Fruit fly (Drosophila melanogaster): ENCODE results near the gene CG10866.

The CG10866 gene

dm6 chr3L:3934110-3934509 lies 3.7 kb downstream of the CG10866 start:
- TF ChIP-seq Rel (GFP tag; optimal IDR thresholded peaks at IDR 0.05) (no peak), Rel (tag; optimal IDR thresholded peaks at IDR 0.05) (no peak), CrebA (GFP tag; optimal IDR thresholded peaks at IDR 0.05; ENCODE audit: borderline replicate concordance) (no peak), HLH106 (tag; optimal IDR thresholded peaks at IDR 0.05) (no peak), CG32264 (GFP tag; optimal IDR thresholded peaks at IDR 0.05) (no peak), br (GFP tag; optimal IDR thresholded peaks at IDR 0.05) (no peak), GATAd (GFP tag; optimal IDR thresholded peaks at IDR 0.05) (no peak), brk (GFP tag; optimal IDR thresholded peaks at IDR 0.05) (no peak), sage (GFP tag; optimal IDR thresholded peaks at IDR 0.05) (no peak), Hr83 (GFP tag; optimal IDR thresholded peaks at IDR 0.05; ENCODE audit: poor library complexity, severe bottlenecking) (no peak), Hnf4 (GFP tag; optimal IDR thresholded peaks at IDR 0.05) (no peak), Dif (GFP tag; optimal IDR thresholded peaks at IDR 0.05; ENCODE audit: partially characterized antibody) (no peak), dsf (GFP tag; optimal IDR thresholded peaks at IDR 0.05; ENCODE audit: borderline replicate concordance) (no peak), Abd-B (GFP tag; optimal IDR thresholded peaks at IDR 0.05) (no peak), Hr78 (GFP tag; optimal IDR thresholded peaks at IDR 0.05) (no peak), jim (GFP tag; optimal IDR thresholded peaks at IDR 0.05) (no peak), sv (GFP tag; optimal IDR thresholded peaks at IDR 0.05) (no peak), h (GFP tag; optimal IDR thresholded peaks at IDR 0.05) (no peak), ey (GFP tag; optimal IDR thresholded peaks at IDR 0.05) (no peak), Sp1 (GFP tag; optimal IDR thresholded peaks at IDR 0.05) (no peak)

dm6 chr3L:3933599-3933998 lies 4.2 kb downstream of the CG10866 start:
- TF ChIP-seq tai (GFP tag; optimal IDR thresholded peaks at IDR 0.05) (no peak), HLH106 (tag; optimal IDR thresholded peaks at IDR 0.05) (no peak), sage (GFP tag; optimal IDR thresholded peaks at IDR 0.05) (no peak), psq (GFP tag; optimal IDR thresholded peaks at IDR 0.05) (no peak), h (GFP tag; optimal IDR thresholded peaks at IDR 0.05) (no peak), jim (GFP tag; optimal IDR thresholded peaks at IDR 0.05) (no peak), Myc (optimal IDR thresholded peaks at IDR 0.05) (no peak), CG9705 (GFP tag; optimal IDR thresholded peaks at IDR 0.05) (no peak)

DNA sequence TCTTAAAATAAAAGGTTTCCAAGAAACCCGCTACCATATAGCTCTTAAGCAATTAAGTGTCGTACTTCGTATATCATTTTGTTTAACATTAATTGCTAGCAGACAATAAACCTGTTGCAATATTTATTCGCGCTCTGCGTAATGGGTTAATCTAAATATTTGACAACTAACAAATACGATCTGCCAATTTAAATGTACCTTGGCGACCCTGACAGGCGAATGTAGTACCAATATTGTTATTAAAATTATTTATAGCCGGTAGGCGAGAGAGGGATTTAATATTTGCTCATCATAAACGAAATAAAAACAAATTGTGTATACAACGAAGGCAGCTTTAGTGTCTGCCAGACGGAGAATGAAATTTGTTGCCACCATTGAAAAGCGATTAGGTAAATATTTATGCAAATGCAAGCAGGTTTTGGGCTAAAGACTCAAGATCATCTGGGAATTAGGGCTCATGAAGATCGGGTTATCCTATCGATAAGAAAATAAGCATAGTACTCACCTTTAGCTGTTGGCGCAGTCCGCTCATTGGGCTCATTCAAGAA lies 5.0 kb downstream of the CG10866 start:
- TF ChIP-seq CG32264 (GFP tag; optimal IDR thresholded peaks at IDR 0.05) (no peak), tai (GFP tag; optimal IDR thresholded peaks at IDR 0.05) (peak; percentile 10)

- no peak for TF ChIP-seq CG9705 (GFP tag; optimal IDR thresholded peaks at IDR 0.05)
- TF ChIP-seq sv (GFP tag; optimal IDR thresholded peaks at IDR 0.05): no peak
- TF ChIP-seq Dif (GFP tag; optimal IDR thresholded peaks at IDR 0.05; ENCODE audit: partially characterized antibody): no peak
- no peak for TF ChIP-seq Mio (GFP tag; optimal IDR thresholded peaks at IDR 0.05)
- TF ChIP-seq usp (GFP tag; optimal IDR thresholded peaks at IDR 0.05): no peak
- TF ChIP-seq Myc (optimal IDR thresholded peaks at IDR 0.05): no peak
- TF ChIP-seq br (GFP tag; optimal IDR thresholded peaks at IDR 0.05): no peak
- TF ChIP-seq h (GFP tag; optimal IDR thresholded peaks at IDR 0.05): no peak
- TF ChIP-seq psq (GFP tag; optimal IDR thresholded peaks at IDR 0.05): no peak
- TF ChIP-seq GATAd (GFP tag; optimal IDR thresholded peaks at IDR 0.05): no peak
- no peak for TF ChIP-seq Dfd (GFP tag; optimal IDR thresholded peaks at IDR 0.05)
- no peak for TF ChIP-seq Jra (GFP tag; optimal IDR thresholded peaks at IDR 0.05)
- TF ChIP-seq Abd-B (GFP tag; optimal IDR thresholded peaks at IDR 0.05): no peak
- TF ChIP-seq foxo (GFP tag; optimal IDR thresholded peaks at IDR 0.05): no peak
- no peak for TF ChIP-seq Sp1 (GFP tag; optimal IDR thresholded peaks at IDR 0.05)
- no peak for TF ChIP-seq dmrt93B (GFP tag; optimal IDR thresholded peaks at IDR 0.05)
- no peak for TF ChIP-seq rgr (GFP tag; optimal IDR thresholded peaks at IDR 0.05)
Observed at dm6 chr3L:3931778-3932177, 6.0 kb downstream of the CG10866 start.

DNA sequence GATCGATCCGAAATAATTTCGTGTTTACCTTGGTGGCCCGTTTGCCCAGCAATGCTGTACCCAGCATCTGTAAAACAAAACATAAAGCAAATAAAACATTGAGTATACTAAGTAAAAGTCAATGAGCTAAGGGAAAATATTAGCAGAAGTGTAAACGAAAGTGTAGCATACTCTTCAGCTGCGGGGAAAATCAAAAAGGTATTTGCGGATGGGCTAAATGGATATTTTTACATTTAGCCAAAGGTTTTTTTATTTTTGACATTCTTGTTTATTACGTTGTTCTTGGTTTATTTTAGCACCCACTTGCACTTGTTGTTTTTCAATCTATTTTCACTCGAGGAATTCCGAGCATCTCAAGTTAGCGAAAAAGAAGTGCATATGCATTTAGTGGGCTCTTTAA lies 6.9 kb downstream of the CG10866 start:
- TF ChIP-seq sage (GFP tag; optimal IDR thresholded peaks at IDR 0.05) (no peak), Myc (optimal IDR thresholded peaks at IDR 0.05) (peak; percentile 60), tai (GFP tag; optimal IDR thresholded peaks at IDR 0.05) (peak; percentile 36)
